Worm (Caenorhabditis elegans) whole organism, L1 larva: ENCODE data around the gene R53.8.

Experiments used
- C04F5.9 ChIP-seq: sonication (generic microtip); optimal IDR thresholded peaks from 2 replicates; lab custom pipeline; 2016; ENCODE audit warnings: missing genetic modification characterization, missing compliant biosample characterization
- Y116A8C.19 ChIP-seq: sonication (generic microtip); optimal IDR thresholded peaks from 2 replicates; lab custom pipeline; 2016; ENCODE audit warnings: missing compliant biosample characterization, missing genetic modification characterization, borderline replicate concordance
- aly-2 ChIP-seq: fragments of 150-350 bp; optimal IDR thresholded peaks from 2 replicates; lab custom pipeline; 2014; ENCODE audit warnings: missing biosample characterization, missing genetic modification characterization
- ama-1 ChIP-seq: fragments of 150-350 bp; optimal IDR thresholded peaks from 2 replicates; lab custom pipeline; 2014
- ceh-63 ChIP-seq: fragments of 200-800 bp; sonication (Bioruptor generic); optimal IDR thresholded peaks from 2 replicates; lab custom pipeline; 2018; ENCODE audit warnings: mild to moderate bottlenecking, missing genetic modification characterization, missing compliant biosample characterization
- dpl-1 ChIP-seq, 3 experiments: fragments of 150-350 bp in 2 of 3; sonication (generic microtip) in 1 of 3; optimal IDR thresholded peaks; 2 replicates each; lab custom pipeline; 2014 to 2017; ENCODE audit warnings: missing biosample characterization in 3 of 3, missing genetic modification characterization in 3 of 3, missing genetic modification reagents in 3 of 3
- dsc-1 ChIP-seq: sonication (generic microtip); optimal IDR thresholded peaks from 2 replicates; lab custom pipeline; 2016; ENCODE audit warnings: mild to moderate bottlenecking, missing genetic modification characterization, missing compliant biosample characterization
- efl-1 ChIP-seq, 4 experiments: fragments of 150-350 bp; optimal IDR thresholded peaks in 3 of 4; peaks in 1 of 4; 1 replicate in 1 of 4; 2 replicates in 3 of 4; lab custom pipeline; 2014; ENCODE audit warnings: missing biosample characterization in 2 of 4, missing genetic modification characterization in 2 of 4, missing genetic modification reagents in 2 of 4
- efl-3 ChIP-seq: fragments of 200-800 bp; sonication (Bioruptor generic); optimal IDR thresholded peaks from 2 replicates; lab custom pipeline; 2018; ENCODE audit warnings: mild to moderate bottlenecking, missing genetic modification characterization, missing compliant biosample characterization
- egl-13 ChIP-seq: sonication (generic microtip); optimal IDR thresholded peaks from 2 replicates; lab custom pipeline; 2016; ENCODE audit warnings: missing genotype, missing genetic modification reagents, missing genetic modification characterization, missing compliant biosample characterization
- elt-2 ChIP-seq: sonication (generic microtip); optimal IDR thresholded peaks from 2 replicates; lab custom pipeline; 2016; ENCODE audit warnings: missing genetic modification characterization, mild to moderate bottlenecking, inconsistent platforms, missing compliant biosample characterization, missing genetic modification reagents
- elt-3 ChIP-seq, 6 experiments: fragments of 150-350 bp in 1 of 6; sonication (generic microtip); optimal IDR thresholded peaks; 2 replicates each; lab custom pipeline; 2017 to 2018; ENCODE audit warnings: missing biosample characterization in 6 of 6, missing genetic modification characterization in 6 of 6, inconsistent platforms in 1 of 6
- ets-5 ChIP-seq: fragments of 200-800 bp; sonication (Bioruptor generic); IDR thresholded peaks from 2 replicates; pipeline ENCODE4 v1.3.6; 2022; ENCODE audit warnings: missing genetic modification characterization, missing compliant biosample characterization
- fkh-8 ChIP-seq: sonication (generic microtip); optimal IDR thresholded peaks from 2 replicates; lab custom pipeline; 2016; ENCODE audit warnings: mild to moderate bottlenecking, missing genetic modification characterization, missing compliant biosample characterization
- grh-1 ChIP-seq: fragments of 200-800 bp; sonication (Bioruptor generic); IDR thresholded peaks from 2 replicates; pipeline ENCODE4 v1.3.6; 2022; ENCODE audit warnings: missing genetic modification reagents, missing genetic modification characterization, missing compliant biosample characterization
- hlh-17 ChIP-seq: fragments of 200-800 bp; sonication (Bioruptor generic); optimal IDR thresholded peaks from 2 replicates; lab custom pipeline; 2018; ENCODE audit warnings: missing genetic modification characterization, mild to moderate bottlenecking, missing compliant biosample characterization, moderate library complexity, borderline replicate concordance
- hlh-4 ChIP-seq: sonication (generic microtip); optimal IDR thresholded peaks from 2 replicates; lab custom pipeline; 2016; ENCODE audit warnings: mild to moderate bottlenecking, missing genetic modification characterization, missing compliant biosample characterization
- hpl-2 ChIP-seq: fragments of 150-350 bp; optimal IDR thresholded peaks from 2 replicates; lab custom pipeline; 2014; ENCODE audit warnings: missing biosample characterization, missing genetic modification reagents, missing genetic modification characterization
- irx-1 ChIP-seq: sonication (generic microtip); optimal IDR thresholded peaks from 2 replicates; lab custom pipeline; 2016; ENCODE audit warnings: missing genetic modification characterization, missing compliant biosample characterization
- lin-13 ChIP-seq: fragments of 150-350 bp; optimal IDR thresholded peaks from 2 replicates; lab custom pipeline; 2014; ENCODE audit warnings: missing biosample characterization, missing genetic modification reagents, missing genetic modification characterization
- lin-35 ChIP-seq, 2 experiments: fragments of 150-350 bp; optimal IDR thresholded peaks; 2 replicates each; lab custom pipeline; 2014; ENCODE audit warnings: missing biosample characterization in 2 of 2, missing genetic modification characterization in 2 of 2, missing genetic modification reagents in 2 of 2
- lin-39 ChIP-seq: fragments of 150-350 bp; optimal IDR thresholded peaks from 2 replicates; lab custom pipeline; 2014; ENCODE audit warnings: missing biosample characterization, missing genetic modification reagents, missing genetic modification characterization
- lsy-2 ChIP-seq, 2 experiments: fragments of 150-350 bp; optimal IDR thresholded peaks; 2 replicates each; lab custom pipeline; 2014; ENCODE audit warnings: missing biosample characterization in 2 of 2, missing genetic modification characterization in 2 of 2
- mep-1 ChIP-seq: fragments of 150-350 bp; optimal IDR thresholded peaks from 2 replicates; lab custom pipeline; 2014; ENCODE audit warnings: missing biosample characterization, missing genetic modification characterization
- nhr-11 ChIP-seq: fragments of 150-350 bp; optimal IDR thresholded peaks from 2 replicates; lab custom pipeline; 2014; ENCODE audit warnings: missing biosample characterization, missing genetic modification characterization
- nhr-19 ChIP-seq: fragments of 200-800 bp; sonication (Bioruptor generic); conservative IDR thresholded peaks from 2 replicates; pipeline ENCODE4 v1.3.6; 2022; ENCODE audit warnings: missing genetic modification characterization, missing compliant biosample characterization
- nhr-20 ChIP-seq: sonication (generic microtip); optimal IDR thresholded peaks from 2 replicates; lab custom pipeline; 2016; ENCODE audit warnings: mild to moderate bottlenecking, missing genetic modification characterization, missing compliant biosample characterization
- nhr-71 ChIP-seq: sonication (generic microtip); optimal IDR thresholded peaks from 2 replicates; lab custom pipeline; 2016; ENCODE audit warnings: mild to moderate bottlenecking, missing genetic modification characterization, moderate library complexity, missing compliant biosample characterization
- nhr-76 ChIP-seq: sonication (generic microtip); optimal IDR thresholded peaks from 2 replicates; lab custom pipeline; 2017; ENCODE audit warnings: missing biosample characterization, missing genetic modification characterization
- nhr-77 ChIP-seq: fragments of 150-350 bp; optimal IDR thresholded peaks from 2 replicates; lab custom pipeline; 2014; ENCODE audit warnings: missing biosample characterization, missing genetic modification characterization
- nhr-84 ChIP-seq: sonication (generic microtip); optimal IDR thresholded peaks from 2 replicates; lab custom pipeline; 2017; ENCODE audit warnings: missing biosample characterization, missing genetic modification characterization
- nhr-85 ChIP-seq: sonication (generic microtip); peaks from one replicate; lab custom pipeline; 2016; ENCODE audit warnings: missing genetic modification characterization, inconsistent platforms, missing compliant biosample characterization
- nhr-90 ChIP-seq: sonication (generic microtip); optimal IDR thresholded peaks from 2 replicates; lab custom pipeline; 2016; ENCODE audit warnings: mild to moderate bottlenecking, missing genetic modification characterization, missing compliant biosample characterization; ENCODE audit not compliant: poor library complexity
- pag-3 ChIP-seq: sonication (generic microtip); optimal IDR thresholded peaks from 2 replicates; lab custom pipeline; 2017; ENCODE audit warnings: missing genetic modification characterization, mild to moderate bottlenecking, missing compliant biosample characterization, antibody characterized with exemption, borderline replicate concordance; ENCODE audit not compliant: insufficient read depth
- rnt-1 ChIP-seq: sonication (generic microtip); optimal IDR thresholded peaks from 2 replicates; lab custom pipeline; 2016; ENCODE audit warnings: mild to moderate bottlenecking, missing genetic modification characterization, moderate library complexity, missing compliant biosample characterization
- snpc-4 ChIP-seq: fragments of 150-350 bp; optimal IDR thresholded peaks from 2 replicates; lab custom pipeline; 2014; ENCODE audit warnings: missing biosample characterization, missing genetic modification characterization
- tbx-2 ChIP-seq: sonication (generic microtip); optimal IDR thresholded peaks from 2 replicates; lab custom pipeline; 2016; ENCODE audit warnings: missing genetic modification characterization, missing compliant biosample characterization
- tlp-1 ChIP-seq: fragments of 150-350 bp; optimal IDR thresholded peaks from 2 replicates; lab custom pipeline; 2014; ENCODE audit warnings: missing biosample characterization, missing genetic modification characterization
- unc-130 ChIP-seq: fragments of 150-350 bp; optimal IDR thresholded peaks from 2 replicates; lab custom pipeline; 2017; ENCODE audit warnings: missing biosample characterization, missing genetic modification characterization, inconsistent platforms
- unc-62 ChIP-seq: fragments of 150-350 bp; optimal IDR thresholded peaks from 2 replicates; lab custom pipeline; 2014; ENCODE audit warnings: missing biosample characterization, missing genetic modification reagents, missing genetic modification characterization
- unc-86 ChIP-seq: sonication (generic microtip); optimal IDR thresholded peaks from 2 replicates; lab custom pipeline; 2016; ENCODE audit warnings: missing genetic modification characterization, missing compliant biosample characterization
- vab-15 ChIP-seq: sonication (generic microtip); optimal IDR thresholded peaks from 2 replicates; lab custom pipeline; 2017; ENCODE audit warnings: missing genotype, mild to moderate bottlenecking, missing genetic modification characterization, missing compliant biosample characterization
- xbp-1 ChIP-seq: sonication (generic microtip); optimal IDR thresholded peaks from 2 replicates; lab custom pipeline; 2016; ENCODE audit warnings: missing genetic modification characterization, missing compliant biosample characterization
- zag-1 ChIP-seq: fragments of 150-350 bp; optimal IDR thresholded peaks from 2 replicates; lab custom pipeline; 2014; ENCODE audit warnings: missing biosample characterization, missing genetic modification characterization
- zip-4 ChIP-seq: fragments of 200-800 bp; sonication (Bioruptor generic); optimal IDR thresholded peaks from 2 replicates; lab custom pipeline; 2018; ENCODE audit warnings: mild to moderate bottlenecking, missing genetic modification characterization, moderate library complexity, missing compliant biosample characterization

R53.8 gene

ce11 chrII:9965325-9965724, 11.2 kb upstream of the R53.8 start:
- TF ChIP-seq elt-3 (tag; optimal IDR thresholded peaks at IDR 0.05; lab: Kevin White, UChicago) (no peak), tbx-2 (peak; percentile 37)

DNA sequence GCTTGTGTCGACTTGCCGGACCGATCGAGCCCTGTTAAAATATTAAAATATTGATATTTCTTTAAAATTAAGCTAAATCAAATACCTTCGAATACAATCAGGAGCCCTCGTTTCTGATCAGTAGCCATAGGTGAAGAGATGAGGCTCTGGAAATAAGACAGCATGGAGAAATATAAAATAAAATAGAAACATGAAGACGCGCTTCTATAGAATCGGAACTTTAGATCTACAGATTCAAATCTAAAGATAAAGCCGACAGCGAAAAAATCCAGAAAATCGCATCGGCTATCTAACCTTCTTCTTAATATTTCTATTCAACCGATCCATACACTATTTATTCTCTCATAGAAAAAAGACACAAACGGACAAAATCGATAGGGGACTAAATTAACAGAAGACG, 9.6 kb upstream of the R53.8 start, which contains the start of gene dtmk-1:
TSS of gene dtmk-1 (minus strand) at position 146 of the 400 bp plus-strand sequence.
- TF ChIP-seq aly-2 (tag; lab: Kevin White, UChicago): no peak
- TF ChIP-seq nhr-90: peak; percentile 3
- TF ChIP-seq elt-2 (tag; lab: Kevin White, UChicago): peak; percentile 4
- no peak for TF ChIP-seq lin-35 (GFP tag; optimal IDR thresholded peaks at IDR 0.05; lab: Kevin White, UChicago)
- TF ChIP-seq nhr-85 (tag; lab: Kevin White, UChicago): peak; percentile 57
- TF ChIP-seq nhr-76 (tag; lab: Kevin White, UChicago): no peak
- no peak for TF ChIP-seq lsy-2 (tag; optimal IDR thresholded peaks at IDR 0.05; lab: Kevin White, UChicago)
- TF ChIP-seq nhr-19 (GFP tag; lab: Robert Waterston, UW): no peak
- TF ChIP-seq efl-1 (optimal IDR thresholded peaks at IDR 0.05; lab: Kevin White, UChicago): no peak
- TF ChIP-seq efl-1 (GFP tag; optimal IDR thresholded peaks at IDR 0.05 in 1 of 2; lab: Kevin White, UChicago): peak in 1 of 2 experiments; percentile 86

DNA sequence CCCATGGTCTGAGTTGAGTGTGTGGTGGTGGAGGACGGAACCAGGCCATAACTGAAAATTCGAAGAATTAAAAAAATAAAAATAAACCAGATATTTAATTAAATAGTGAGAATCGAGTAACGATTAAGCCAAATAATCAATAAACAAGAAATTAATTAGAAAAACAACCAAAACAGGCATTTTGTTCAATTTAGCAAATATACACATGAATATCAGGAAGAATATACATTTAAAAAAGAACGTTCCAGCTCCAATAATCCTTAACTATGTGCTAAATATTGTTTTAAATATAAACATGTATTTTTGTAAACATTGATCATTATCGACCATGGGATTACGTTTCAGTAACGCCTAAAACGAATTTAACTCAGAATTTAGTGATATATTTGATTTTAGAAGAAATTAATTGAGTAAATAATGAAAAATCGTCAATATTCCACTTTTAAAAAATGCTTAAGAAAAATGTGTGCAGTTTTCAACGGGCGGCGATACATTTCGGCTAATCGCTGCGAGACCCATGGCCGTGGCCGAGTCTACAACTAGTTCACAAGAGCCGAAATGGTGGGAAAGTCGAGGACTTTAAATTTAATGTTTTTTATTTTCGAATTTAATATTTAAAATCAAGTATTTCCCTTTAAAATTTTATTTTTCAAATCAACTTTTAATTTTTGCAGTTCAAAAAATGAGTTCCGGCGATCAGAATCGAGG, 8.4 kb upstream of the R53.8 start, which contains the start of the genes R53.4 and psf-1:
TSS of gene R53.4 (minus strand) at position 51 of the 708 bp plus-strand sequence.
TSS of gene psf-1 (plus strand) at position 675 of the 708 bp plus-strand sequence.
- TF ChIP-seq irx-1 (tag; lab: Kevin White, UChicago) (peak; percentile 53), xbp-1 (tag; lab: Kevin White, UChicago) (peak; percentile 61), lin-13 (GFP tag; lab: Kevin White, UChicago) (peak; percentile 53), nhr-19 (GFP tag; lab: Robert Waterston, UW) (peak; percentile 48), tbx-2 (peak; percentile 72), hlh-4 (tag; lab: Kevin White, UChicago) (no peak), unc-130 (tag; lab: Kevin White, UChicago) (peak; percentile 32), nhr-71 (tag; lab: Kevin White, UChicago) (peak; percentile 81), unc-86 (peak; percentile 30), nhr-85 (tag; lab: Kevin White, UChicago) (peak; percentile 62), dpl-1 (GFP tag; optimal IDR thresholded peaks at IDR 0.05; lab: Kevin White, UChicago) (peak; percentile 79 to 91 (median 83)), lin-39 (tag; lab: Kevin White, UChicago) (no peak), mep-1 (tag; lab: Kevin White, UChicago) (peak; percentile 76), zag-1 (no peak), hlh-17 (no peak), nhr-77 (tag; lab: Kevin White, UChicago) (peak; percentile 25), nhr-90 (peak; percentile 46), pag-3 (tag; lab: Kevin White, UChicago) (no peak), nhr-11 (tag; lab: Kevin White, UChicago) (no peak), efl-3 (GFP tag; lab: Kevin White, UChicago) (no peak), Y116A8C.19 (tag; lab: Kevin White, UChicago) (no peak), egl-13 (tag; lab: Kevin White, UChicago) (peak; percentile 43), nhr-84 (tag; lab: Kevin White, UChicago) (no peak), zip-4 (no peak), ama-1 (lab: Kevin White, UChicago) (no peak), dsc-1 (tag; lab: Kevin White, UChicago) (peak; percentile 19), unc-62 (GFP tag; lab: Kevin White, UChicago) (no peak), ets-5 (GFP tag; lab: Robert Waterston, UW) (no peak), hpl-2 (GFP tag; lab: Kevin White, UChicago) (no peak), snpc-4 (peak; percentile 23), rnt-1 (peak; percentile 91), vab-15 (tag; lab: Kevin White, UChicago) (peak; percentile 37), nhr-20 (tag; lab: Kevin White, UChicago) (peak; percentile 71), grh-1 (GFP tag; lab: Robert Waterston, UW) (peak; percentile 41; the same call in 1 of the 2 replicates), C04F5.9 (tag; lab: Kevin White, UChicago) (peak; percentile 14), ceh-63 (GFP tag; lab: Kevin White, UChicago) (no peak), tlp-1 (no peak), fkh-8 (tag; lab: Kevin White, UChicago) (peak; percentile 53), elt-2 (tag; lab: Kevin White, UChicago) (no peak), efl-1 (optimal IDR thresholded peaks at IDR 0.05; lab: Kevin White, UChicago) (peak; percentile 66 to 86), efl-1 (GFP tag; optimal IDR thresholded peaks at IDR 0.05 in 1 of 2; lab: Kevin White, UChicago) (peak; percentile 87 to 97), lin-35 (GFP tag; optimal IDR thresholded peaks at IDR 0.05; lab: Kevin White, UChicago) (peak; percentile 87 to 92)
